Worm (Caenorhabditis elegans) whole organism, young adult: ENCODE measurements around the gene sqd-1.

Experiments used
- C17E4.6 ChIP-seq: fragments of 200-800 bp; sonication (Bioruptor generic); IDR thresholded peaks from 2 replicates; pipeline ENCODE4 v1.3.6; 2022; ENCODE audit warnings: missing genetic modification reagents, missing genetic modification characterization, missing compliant biosample characterization
- D2030.7 ChIP-seq: fragments of 200-800 bp; sonication (Bioruptor generic); IDR thresholded peaks from 2 replicates; pipeline ENCODE4 v1.3.6; 2022; ENCODE audit warnings: missing genetic modification reagents, missing genetic modification characterization, missing compliant biosample characterization
- F39B2.1 ChIP-seq: fragments of 200-800 bp; sonication (Bioruptor generic); IDR thresholded peaks from 2 replicates; pipeline ENCODE4 v1.3.6; 2022; ENCODE audit warnings: missing genetic modification reagents, missing genetic modification characterization, missing compliant biosample characterization
- F57C9.4 ChIP-seq: sonication (generic microtip); optimal IDR thresholded peaks from 2 replicates; lab custom pipeline; 2017; ENCODE audit warnings: mild to moderate bottlenecking, missing genetic modification characterization, missing compliant biosample characterization
- K11D2.4 ChIP-seq: fragments of 200-800 bp; sonication (Bioruptor generic); IDR thresholded peaks from 2 replicates; pipeline ENCODE4 v1.3.6; 2022; ENCODE audit warnings: missing genetic modification reagents, missing genetic modification characterization, missing compliant biosample characterization
- Y95B8A.8 ChIP-seq: fragments of 200-800 bp; sonication (Bioruptor generic); IDR thresholded peaks from 2 replicates; pipeline ENCODE4 v1.3.6; 2022; ENCODE audit warnings: missing genetic modification reagents, missing genetic modification characterization, missing compliant biosample characterization
- ama-1 ChIP-seq, 3 experiments: fragments of 150-350 bp in 1 of 3; sonication (generic microtip) in 2 of 3; optimal IDR thresholded peaks; 2 replicates each; lab custom pipeline; 2014 to 2018; ENCODE audit warnings: missing biosample characterization in 2 of 3, missing genetic modification characterization in 2 of 3, missing genetic modification reagents in 2 of 3
- atf-7 ChIP-seq: sonication (generic microtip); optimal IDR thresholded peaks from 2 replicates; lab custom pipeline; 2017; ENCODE audit warnings: mild to moderate bottlenecking, missing genetic modification characterization, missing compliant biosample characterization
- athp-1 ChIP-seq: sonication (generic microtip); optimal IDR thresholded peaks from 2 replicates; lab custom pipeline; 2017; ENCODE audit warnings: mild to moderate bottlenecking, missing genetic modification characterization, missing compliant biosample characterization
- attf-5 ChIP-seq: fragments of 200-800 bp; sonication (Bioruptor generic); optimal IDR thresholded peaks from 2 replicates; lab custom pipeline; 2018; ENCODE audit warnings: mild to moderate bottlenecking, missing genetic modification characterization, missing compliant biosample characterization
- bed-1 ChIP-seq: fragments of 200-800 bp; sonication (Bioruptor generic); IDR thresholded peaks from 2 replicates; pipeline ENCODE4 v1.3.6; 2022; ENCODE audit warnings: missing genetic modification reagents, missing genetic modification characterization, missing compliant biosample characterization
- ccch-3 ChIP-seq: fragments of 200-800 bp; sonication (Bioruptor generic); optimal IDR thresholded peaks from 2 replicates; lab custom pipeline; 2018; ENCODE audit warnings: mild to moderate bottlenecking, missing genetic modification characterization, missing compliant biosample characterization
- ceh-40 ChIP-seq: fragments of 200-800 bp; sonication (Bioruptor generic); IDR thresholded peaks from 2 replicates; pipeline ENCODE4 v1.3.6; 2022; ENCODE audit warnings: missing genetic modification characterization, missing compliant biosample characterization
- dpl-1 ChIP-seq: fragments of 150-350 bp; optimal IDR thresholded peaks from 2 replicates; lab custom pipeline; 2014; ENCODE audit warnings: missing biosample characterization, missing genetic modification reagents, missing genetic modification characterization
- ekl-4 ChIP-seq: fragments of 200-800 bp; sonication (Bioruptor generic); IDR thresholded peaks from 2 replicates; pipeline ENCODE4 v1.3.6; 2022; ENCODE audit warnings: missing genetic modification reagents, missing genetic modification characterization, missing compliant biosample characterization
- hmg-1.2 ChIP-seq: fragments of 200-800 bp; sonication (Bioruptor generic); IDR thresholded peaks from 2 replicates; pipeline ENCODE4 v1.3.6; 2022; ENCODE audit warnings: missing genetic modification reagents, missing genetic modification characterization, missing compliant biosample characterization
- hsf-1 ChIP-seq: fragments of 200-800 bp; sonication (Bioruptor generic); IDR thresholded peaks from 2 replicates; pipeline ENCODE4 v1.3.6; 2022; ENCODE audit warnings: missing genetic modification reagents, missing genetic modification characterization, missing compliant biosample characterization
- lag-1 ChIP-seq: fragments of 200-800 bp; sonication (Bioruptor generic); IDR thresholded peaks from 2 replicates; pipeline ENCODE4 v1.3.6; 2022; ENCODE audit warnings: missing genetic modification reagents, missing genetic modification characterization, missing compliant biosample characterization
- let-526 ChIP-seq: fragments of 200-800 bp; sonication (Bioruptor generic); IDR thresholded peaks from 2 replicates; pipeline ENCODE4 v1.3.6; 2022; ENCODE audit warnings: missing genetic modification reagents, missing genetic modification characterization, missing compliant biosample characterization
- lin-26 ChIP-seq: fragments of 200-800 bp; sonication (Bioruptor generic); IDR thresholded peaks from 2 replicates; pipeline ENCODE4 v1.3.6; 2022; ENCODE audit warnings: missing genetic modification reagents, missing genetic modification characterization, missing compliant biosample characterization
- lin-35 ChIP-seq, 3 experiments: fragments of 150-350 bp in 2 of 3; sonication (generic microtip) in 1 of 3; optimal IDR thresholded peaks; 2 replicates each; lab custom pipeline; 2014 to 2018; ENCODE audit warnings: missing biosample characterization in 3 of 3, missing genetic modification characterization in 3 of 3, missing genetic modification reagents in 3 of 3
- lin-40 ChIP-seq: sonication (generic microtip); optimal IDR thresholded peaks from 2 replicates; lab custom pipeline; 2016; ENCODE audit warnings: missing genetic modification characterization, mild to moderate bottlenecking, missing compliant biosample characterization, missing genotype, missing genetic modification reagents
- lsl-1 ChIP-seq: fragments of 200-800 bp; sonication (Bioruptor generic); optimal IDR thresholded peaks from 2 replicates; lab custom pipeline; 2018; ENCODE audit warnings: mild to moderate bottlenecking, missing genetic modification characterization, moderate library complexity, missing compliant biosample characterization
- madf-10 ChIP-seq: sonication (generic microtip); optimal IDR thresholded peaks from 2 replicates; lab custom pipeline; 2016; ENCODE audit warnings: mild to moderate bottlenecking, missing genetic modification characterization, missing compliant biosample characterization
- madf-6 ChIP-seq: fragments of 200-800 bp; sonication (Bioruptor generic); IDR thresholded peaks from 2 replicates; pipeline ENCODE4 v1.3.6; 2022; ENCODE audit warnings: missing genetic modification reagents, missing genetic modification characterization, missing compliant biosample characterization
- mcd-1 ChIP-seq: fragments of 200-800 bp; sonication (Bioruptor generic); IDR thresholded peaks from 2 replicates; pipeline ENCODE4 v1.3.6; 2022; ENCODE audit warnings: missing genetic modification reagents, missing genetic modification characterization, missing compliant biosample characterization
- nhr-120 ChIP-seq: fragments of 200-800 bp; sonication (Bioruptor generic); IDR thresholded peaks from 2 replicates; pipeline ENCODE4 v1.3.6; 2022; ENCODE audit warnings: missing genetic modification characterization, missing compliant biosample characterization
- nhr-80 ChIP-seq: sonication (generic microtip); optimal IDR thresholded peaks from 2 replicates; lab custom pipeline; 2016; ENCODE audit warnings: missing genetic modification characterization, missing compliant biosample characterization
- pbrm-1 ChIP-seq: fragments of 200-800 bp; sonication (Bioruptor generic); IDR thresholded peaks from 2 replicates; pipeline ENCODE4 v1.3.6; 2022; ENCODE audit warnings: missing genetic modification reagents, missing genetic modification characterization, missing compliant biosample characterization
- pha-4 ChIP-seq: fragments of 150-350 bp; sonication (generic microtip); optimal IDR thresholded peaks from 2 replicates; lab custom pipeline; 2014; ENCODE audit warnings: missing biosample characterization, missing genetic modification reagents, missing genetic modification characterization
- sdz-38 ChIP-seq: sonication (generic microtip); optimal IDR thresholded peaks from 2 replicates; lab custom pipeline; 2016; ENCODE audit warnings: missing genotype, missing genetic modification characterization, missing compliant biosample characterization
- snpc-1.1 ChIP-seq: sonication (generic microtip); optimal IDR thresholded peaks from 2 replicates; lab custom pipeline; 2017; ENCODE audit warnings: missing genetic modification characterization, mild to moderate bottlenecking, missing compliant biosample characterization, antibody characterized with exemption, moderate library complexity, missing genotype, missing genetic modification reagents; ENCODE audit not compliant: insufficient read depth
- snpc-1.3 ChIP-seq: sonication (generic microtip); optimal IDR thresholded peaks from 2 replicates; lab custom pipeline; 2017; ENCODE audit warnings: missing genetic modification characterization, mild to moderate bottlenecking, missing compliant biosample characterization, antibody characterized with exemption, moderate library complexity, missing genotype, missing genetic modification reagents; ENCODE audit not compliant: insufficient read depth
- snpc-3.4 ChIP-seq: sonication (generic microtip); optimal IDR thresholded peaks from 2 replicates; lab custom pipeline; 2017; ENCODE audit warnings: missing genetic modification characterization, mild to moderate bottlenecking, missing compliant biosample characterization, antibody characterized with exemption, moderate library complexity, missing genotype, missing genetic modification reagents
- sptf-2 ChIP-seq: fragments of 200-800 bp; sonication (Bioruptor generic); optimal IDR thresholded peaks from 2 replicates; lab custom pipeline; 2018; ENCODE audit warnings: mild to moderate bottlenecking, missing genetic modification characterization, missing compliant biosample characterization
- unc-130 ChIP-seq: sonication (generic microtip); optimal IDR thresholded peaks from 2 replicates; lab custom pipeline; 2016; ENCODE audit warnings: missing genetic modification reagents, missing genetic modification characterization, missing compliant biosample characterization

The sqd-1 gene

ce11 chrIV:6325772-6326171, 1.8 kb downstream of the sqd-1 start (continued):
- TF ChIP-seq ekl-4 (peak; percentile 48; the same call in 1 of the 2 replicates), unc-130 (peak; percentile 9), lin-26 (no peak), ccch-3 (GFP tag; lab: Kevin White, UChicago) (no peak), let-526 (no peak), madf-6 (GFP tag; lab: Robert Waterston, UW) (peak; percentile 46), nhr-120 (GFP tag; lab: Robert Waterston, UW) (no peak), F39B2.1 (0 out of 2 replicates have a peak, but pooled peaks have one; percentile 31), Y95B8A.8 (GFP tag; lab: Robert Waterston, UW) (no peak), lsl-1 (GFP tag; lab: Kevin White, UChicago) (peak; percentile 17), athp-1 (peak; percentile 39), sptf-2 (GFP tag; lab: Kevin White, UChicago) (no peak), ceh-40 (GFP tag; lab: Robert Waterston, UW) (peak; percentile 30; the same call in 1 of the 2 replicates), sdz-38 (tag; lab: Kevin White, UChicago) (no peak), dpl-1 (GFP tag; lab: Kevin White, UChicago) (no peak), pha-4 (tag; lab: Kevin White, UChicago) (no peak), lag-1 (GFP tag; lab: Robert Waterston, UW) (no peak), snpc-1.3 (tag; lab: Kevin White, UChicago) (peak; percentile 19), F57C9.4 (tag; lab: Kevin White, UChicago) (peak; percentile 67), atf-7 (tag; lab: Kevin White, UChicago) (peak; percentile 44)
- TF ChIP-seq, all 124 proteins: peak for 30

ce11 chrIV:6326448-6326847, 2.5 kb downstream of the sqd-1 start, which contains the start of gene lsm-8:
TSS of gene lsm-8 (plus strand) at chrIV:6326526.
- TF ChIP-seq bed-1 (GFP tag; lab: Robert Waterston, UW): no peak
- TF ChIP-seq dpl-1 (GFP tag; lab: Kevin White, UChicago): no peak
- peak; percentile 4 for TF ChIP-seq snpc-1.1 (tag; lab: Kevin White, UChicago)
- TF ChIP-seq lin-40: no peak
- TF ChIP-seq athp-1: no peak
- TF ChIP-seq D2030.7 (GFP tag; lab: Robert Waterston, UW): no peak
- no peak for TF ChIP-seq ama-1 (optimal IDR thresholded peaks at IDR 0.05; lab: Kevin White, UChicago)
- no peak for TF ChIP-seq ama-1 (GFP tag; optimal IDR thresholded peaks at IDR 0.05; lab: Kevin White, UChicago)
- peak; percentile 11 for TF ChIP-seq snpc-3.4 (tag; lab: Kevin White, UChicago)
- no peak for TF ChIP-seq C17E4.6 (GFP tag; lab: Robert Waterston, UW)
- no peak for TF ChIP-seq madf-10 (tag; lab: Kevin White, UChicago)
- peak; percentile 48 for TF ChIP-seq hsf-1 (GFP tag; lab: Robert Waterston, UW)
- TF ChIP-seq, all 124 proteins: peak for 3

ce11 chrIV:6327363-6328015, 3.5 kb downstream of the sqd-1 start:
- no peak for TF ChIP-seq K11D2.4 (GFP tag; lab: Robert Waterston, UW)
- peak in 1 of 3 experiments; percentile 12 for TF ChIP-seq lin-35 (GFP tag; optimal IDR thresholded peaks at IDR 0.05; lab: Kevin White, UChicago)
- peak; percentile 63 for TF ChIP-seq nhr-80 (tag; lab: Kevin White, UChicago)
- peak; percentile 27; the same call in 1 of the 2 replicates for TF ChIP-seq hmg-1.2
- peak; percentile 4 for TF ChIP-seq attf-5 (GFP tag; lab: Kevin White, UChicago)
- 0 out of 2 replicates have a peak, but pooled peaks have one; percentile 42 for TF ChIP-seq mcd-1 (GFP tag; lab: Robert Waterston, UW)
- TF ChIP-seq pbrm-1 (GFP tag; lab: Robert Waterston, UW): no peak
